Fruit fly (Drosophila melanogaster) whole organism, embryonic: ENCODE measurements around the gene CG8206.

ENCODE experiments used
- Ada2b ChIP-seq: fragments of 200-800 bp; sonication (Bioruptor generic); IDR thresholded peaks from 2 replicates; pipeline ENCODE4 v1.3.6; 2022; ENCODE audit warnings: missing biosample characterization, missing genetic modification characterization
- Antp ChIP-seq: fragments of 200-800 bp; sonication (Bioruptor generic); optimal IDR thresholded peaks from 3 replicates; lab custom pipeline; 2016; ENCODE audit warnings: missing biosample characterization, missing genetic modification characterization
- CG10147 ChIP-seq: fragments of 200-800 bp; sonication (Bioruptor generic); optimal IDR thresholded peaks from 2 replicates; lab custom pipeline; 2019; ENCODE audit warnings: missing biosample characterization, mild to moderate bottlenecking, missing genetic modification characterization, moderate library complexity
- CG10654 ChIP-seq: fragments of 200-800 bp; sonication (Bioruptor generic); optimal IDR thresholded peaks from 2 replicates; lab custom pipeline; 2016; ENCODE audit warnings: missing biosample characterization, missing genetic modification characterization
- CG11398 ChIP-seq: fragments of 200-800 bp; sonication (Bioruptor generic); optimal IDR thresholded peaks from 2 replicates; lab custom pipeline; 2016; ENCODE audit warnings: missing biosample characterization, missing genetic modification characterization
- CG1233 ChIP-seq: fragments of 200-800 bp; sonication (Bioruptor generic); optimal IDR thresholded peaks from 4 replicates; lab custom pipeline; 2018; ENCODE audit warnings: missing biosample characterization, mild to moderate bottlenecking, missing genetic modification characterization
- CG13287 ChIP-seq: fragments of 200-800 bp; sonication (Bioruptor generic); IDR thresholded peaks from 2 replicates; pipeline ENCODE4 v1.3.6; 2022; ENCODE audit warnings: missing biosample characterization, missing genetic modification characterization; ENCODE audit not compliant: partially characterized antibody
- CG15601 ChIP-seq: fragments of 200-800 bp; sonication (Bioruptor generic); optimal IDR thresholded peaks from 3 replicates; lab custom pipeline; 2019; ENCODE audit warnings: missing biosample characterization, mild to moderate bottlenecking, missing genetic modification characterization, moderate library complexity
- CG1602 ChIP-seq: fragments of 200-800 bp; sonication (Bioruptor generic); optimal IDR thresholded peaks from 3 replicates; lab custom pipeline; 2016; ENCODE audit warnings: missing biosample characterization, missing genetic modification characterization
- CG1647 ChIP-seq: fragments of 200-800 bp; sonication (Bioruptor generic); optimal IDR thresholded peaks from 3 replicates; lab custom pipeline; 2016; ENCODE audit warnings: missing biosample characterization, missing genetic modification characterization
- CG17359 ChIP-seq: fragments of 200-800 bp; sonication (Bioruptor generic); optimal IDR thresholded peaks from 3 replicates; lab custom pipeline; 2018; ENCODE audit warnings: missing biosample characterization, mild to moderate bottlenecking, missing genetic modification characterization, moderate library complexity
- CG18262 ChIP-seq: fragments of 200-800 bp; optimal IDR thresholded peaks from 3 replicates; lab custom pipeline; 2019; ENCODE audit warnings: missing biosample characterization, mild to moderate bottlenecking, missing genetic modification characterization, moderate library complexity
- CG18764 ChIP-seq: fragments of 200-800 bp; sonication (Bioruptor generic); optimal IDR thresholded peaks from 3 replicates; lab custom pipeline; 2016; ENCODE audit warnings: missing biosample characterization, missing genetic modification characterization
- CG31224 ChIP-seq: fragments of 200-800 bp; sonication (Bioruptor generic); IDR thresholded peaks from 2 replicates; pipeline ENCODE4 v1.3.6; 2022; ENCODE audit warnings: missing biosample characterization, missing genetic modification characterization
- CG43689 ChIP-seq: fragments of 200-800 bp; sonication (Bioruptor generic); IDR thresholded peaks from 2 replicates; pipeline ENCODE4 v1.3.6; 2022; ENCODE audit warnings: missing biosample characterization, missing genetic modification characterization
- CG4820 ChIP-seq: fragments of 200-800 bp; sonication (Bioruptor generic); optimal IDR thresholded peaks from 3 replicates; lab custom pipeline; 2016; ENCODE audit warnings: missing biosample characterization, missing genetic modification characterization
- CG6854 ChIP-seq: fragments of 200-800 bp; sonication (Bioruptor generic); optimal IDR thresholded peaks from 3 replicates; lab custom pipeline; 2017; ENCODE audit warnings: missing biosample characterization, mild to moderate bottlenecking, missing genetic modification characterization
- CG8478 ChIP-seq: fragments of >200 bp; optimal IDR thresholded peaks from 2 replicates; lab custom pipeline; 2018
- CG9876 ChIP-seq: fragments of 200-800 bp; sonication (Bioruptor generic); optimal IDR thresholded peaks from 2 replicates; lab custom pipeline; 2016; ENCODE audit warnings: missing biosample characterization, missing genetic modification characterization
- CG9932 ChIP-seq: fragments of 200-800 bp; sonication (Bioruptor generic); IDR thresholded peaks from 2 replicates; pipeline ENCODE4 v1.3.6; 2022; ENCODE audit warnings: missing biosample characterization, missing genetic modification characterization
- Chrac-16 ChIP-seq: fragments of 200-800 bp; sonication (Bioruptor generic); optimal IDR thresholded peaks from 3 replicates; lab custom pipeline; 2016; ENCODE audit warnings: missing biosample characterization, missing genetic modification characterization
- Dbx ChIP-seq: fragments of 200-800 bp; sonication (Bioruptor generic); IDR thresholded peaks from 3 replicates; pipeline ENCODE4 v1.3.6; 2022; ENCODE audit warnings: missing biosample characterization, missing genetic modification characterization
- Doc2 ChIP-seq: fragments of 200-800 bp; sonication (Bioruptor generic); IDR thresholded peaks from 2 replicates; pipeline ENCODE4 v1.3.6; 2022; ENCODE audit warnings: missing biosample characterization, missing genetic modification characterization
- GATAe ChIP-seq: fragments of 200-800 bp; sonication (Bioruptor generic); conservative IDR thresholded peaks from 2 replicates; pipeline ENCODE4 v1.3.6; 2022; ENCODE audit warnings: missing biosample characterization, missing genetic modification characterization
- Hr3 ChIP-seq: fragments of 200-800 bp; sonication (Bioruptor generic); optimal IDR thresholded peaks from 3 replicates; lab custom pipeline; 2016; ENCODE audit warnings: missing biosample characterization, missing genetic modification characterization
- Lpt ChIP-seq: fragments of >200 bp; optimal IDR thresholded peaks from 2 replicates; lab custom pipeline; 2018; ENCODE audit warnings: missing biosample characterization, missing genetic modification characterization
- Meics ChIP-seq: fragments of 200-800 bp; sonication (Bioruptor generic); optimal IDR thresholded peaks from 2 replicates; lab custom pipeline; 2017; ENCODE audit warnings: missing biosample characterization, mild to moderate bottlenecking, missing genetic modification characterization
- Sox100B ChIP-seq: fragments of 200-800 bp; sonication (Bioruptor generic); optimal IDR thresholded peaks from 3 replicates; lab custom pipeline; 2018; ENCODE audit warnings: missing biosample characterization, mild to moderate bottlenecking, missing genetic modification characterization
- Usf ChIP-seq: fragments of 200-800 bp; sonication (Bioruptor generic); optimal IDR thresholded peaks from 2 replicates; lab custom pipeline; 2017; ENCODE audit warnings: missing genotype, missing biosample characterization, missing genetic modification characterization
- Xrp1 ChIP-seq: fragments of 200-800 bp; sonication (Bioruptor generic); IDR thresholded peaks from 2 replicates; pipeline ENCODE4 v1.3.6; 2022; ENCODE audit warnings: missing biosample characterization, missing genetic modification characterization
- ase ChIP-seq: fragments of 200-800 bp; sonication (Bioruptor generic); IDR thresholded peaks from 3 replicates; pipeline ENCODE4 v1.3.6; 2022; ENCODE audit warnings: missing biosample characterization, missing genetic modification characterization
- br ChIP-seq: fragments of >200 bp; optimal IDR thresholded peaks from 2 replicates; lab custom pipeline; 2017
- btn ChIP-seq: fragments of 200-800 bp; sonication (Bioruptor generic); optimal IDR thresholded peaks from 2 replicates; lab custom pipeline; 2016; ENCODE audit warnings: missing biosample characterization, missing genetic modification characterization
- cg ChIP-seq: fragments of 200-800 bp; sonication (Bioruptor generic); optimal IDR thresholded peaks from 3 replicates; lab custom pipeline; 2019; ENCODE audit warnings: missing biosample characterization, mild to moderate bottlenecking, missing genetic modification characterization, moderate library complexity
- corto ChIP-seq: fragments of 200-800 bp; sonication (Bioruptor generic); optimal IDR thresholded peaks from 2 replicates; lab custom pipeline; 2016; ENCODE audit warnings: missing biosample characterization, mild to moderate bottlenecking, missing genetic modification characterization, moderate library complexity
- crc ChIP-seq: fragments of 200-800 bp; sonication (Bioruptor generic); optimal IDR thresholded peaks from 2 replicates; lab custom pipeline; 2016; ENCODE audit warnings: missing biosample characterization, missing genetic modification characterization
- fru ChIP-seq: fragments of >200 bp; optimal IDR thresholded peaks from 2 replicates; lab custom pipeline; 2017
- gcm2 ChIP-seq: fragments of 200-800 bp; sonication (Bioruptor generic); optimal IDR thresholded peaks from 2 replicates; lab custom pipeline; 2016; ENCODE audit warnings: missing biosample characterization, missing genetic modification characterization
- grn ChIP-seq: fragments of 200-800 bp; sonication (Bioruptor generic); optimal IDR thresholded peaks from 3 replicates; lab custom pipeline; 2017; ENCODE audit warnings: missing biosample characterization, missing genetic modification characterization
- gsb-n ChIP-seq: fragments of 200-800 bp; sonication (Bioruptor generic); optimal IDR thresholded peaks from 3 replicates; lab custom pipeline; 2018; ENCODE audit warnings: missing biosample characterization, mild to moderate bottlenecking, missing genetic modification characterization
- jigr1 ChIP-seq: fragments of 200-800 bp; sonication (Bioruptor generic); IDR thresholded peaks from 3 replicates; pipeline ENCODE4 v1.3.6; 2022; ENCODE audit warnings: missing biosample characterization, missing genetic modification characterization
- lab ChIP-seq: fragments of 200-800 bp; sonication (Bioruptor generic); optimal IDR thresholded peaks from 3 replicates; lab custom pipeline; 2017; ENCODE audit warnings: missing biosample characterization, missing genetic modification characterization, mild to moderate bottlenecking, moderate library complexity, missing genetic modification reagents
- lola ChIP-seq, 3 experiments: fragments of >200 bp in 2 of 3; fragments of 200-800 bp in 1 of 3; sonication (Bioruptor generic) in 1 of 3; optimal IDR thresholded peaks; 2 replicates each; lab custom pipeline; 2017 to 2019; ENCODE audit warnings: missing biosample characterization in 3 of 3, missing genetic modification characterization in 3 of 3, mild to moderate bottlenecking in 1 of 3, moderate library complexity in 1 of 3
- onecut ChIP-seq: fragments of 200-800 bp; sonication (Bioruptor generic); IDR thresholded peaks from 2 replicates; pipeline ENCODE4 v1.3.6; 2022; ENCODE audit warnings: missing biosample characterization, missing genetic modification characterization
- psq ChIP-seq: fragments of 200-800 bp; sonication (Bioruptor generic); optimal IDR thresholded peaks from 2 replicates; lab custom pipeline; 2017; ENCODE audit warnings: missing biosample characterization, missing genetic modification characterization
- pum ChIP-seq: fragments of 200-800 bp; sonication (Bioruptor generic); optimal IDR thresholded peaks from 2 replicates; lab custom pipeline; 2016; ENCODE audit warnings: missing biosample characterization, missing genetic modification characterization
- schlank ChIP-seq: fragments of 200-800 bp; sonication (Bioruptor generic); optimal IDR thresholded peaks from 2 replicates; lab custom pipeline; 2018; ENCODE audit warnings: missing biosample characterization, mild to moderate bottlenecking, missing genetic modification characterization
- slbo ChIP-seq: fragments of 200-800 bp; sonication (Bioruptor generic); IDR thresholded peaks from 2 replicates; pipeline ENCODE4 v1.3.6; 2022; ENCODE audit warnings: missing biosample characterization, missing genetic modification characterization
- sob ChIP-seq: fragments of 200-800 bp; sonication (Bioruptor generic); IDR thresholded peaks from 2 replicates; pipeline ENCODE4 v1.3.6; 2022; ENCODE audit warnings: missing biosample characterization, missing genetic modification characterization
- tgo ChIP-seq: fragments of 200-800 bp; sonication (Bioruptor generic); IDR thresholded peaks from 3 replicates; pipeline ENCODE4 v1.3.6; 2022; ENCODE audit warnings: missing biosample characterization, missing genetic modification characterization
- ttk ChIP-seq: fragments of 200-800 bp; sonication (Bioruptor generic); IDR thresholded peaks from 2 replicates; pipeline ENCODE4 v2.1.2; 2022; ENCODE audit warnings: missing biosample characterization, missing genetic modification characterization
- usp ChIP-seq: fragments of >200 bp; optimal IDR thresholded peaks from 2 replicates; lab custom pipeline; 2017; ENCODE audit warnings: missing biosample characterization, missing genetic modification characterization
- vvl ChIP-seq: fragments of 200-800 bp; sonication (Bioruptor generic); IDR thresholded peaks from 2 replicates; pipeline ENCODE4 v1.3.6; 2022; ENCODE audit warnings: missing biosample characterization, missing genetic modification characterization

The CG8206 gene

dm6 chrX:15709984-15710750 lies 28.9 kb upstream of the CG8206 start, which contains the start of the genes CG9281 and CG15601 (continued):
- TF ChIP-seq CG13287 = peak; percentile 20; the same call in 1 of the 2 replicates
- TF ChIP-seq ttk (GFP tag; lab: Robert Waterston, UW) = no peak
- no peak for TF ChIP-seq Doc2
- TF ChIP-seq jigr1 (GFP tag; lab: Robert Waterston, UW) = no peak
- TF ChIP-seq Lpt (GFP tag; lab: Kevin White, UChicago) = no peak
- no peak for TF ChIP-seq CG4820 (GFP tag; lab: Kevin White, UChicago)
- TF ChIP-seq pum = no peak
- TF ChIP-seq Chrac-16 = no peak
- TF ChIP-seq CG6854 (GFP tag; lab: Kevin White, UChicago) = no peak
- no peak for TF ChIP-seq grn (GFP tag; lab: Kevin White, UChicago)
- TF ChIP-seq crc (GFP tag; lab: Kevin White, UChicago) = no peak
- TF ChIP-seq CG1602 = no peak
- TF ChIP-seq CG31224 = no peak
- TF ChIP-seq Hr3 = no peak
- TF ChIP-seq psq = no peak
- no peak for TF ChIP-seq CG18262 (tag; lab: Kevin White, UChicago)
- TF ChIP-seq lab (GFP tag; lab: Kevin White, UChicago) = no peak
- no peak for TF ChIP-seq corto (GFP tag; lab: Kevin White, UChicago)
- peak; percentile 33 for TF ChIP-seq CG9932
- TF ChIP-seq Usf (GFP tag; lab: Kevin White, UChicago) = no peak
- no peak for TF ChIP-seq Sox100B (GFP tag; lab: Kevin White, UChicago)
- TF ChIP-seq lola (GFP tag; optimal IDR thresholded peaks at IDR 0.05; lab: Kevin White, UChicago) = no peak
- no peak for TF ChIP-seq CG1233 (GFP tag; lab: Kevin White, UChicago)
- no peak for TF ChIP-seq CG43689 (GFP tag; lab: Robert Waterston, UW)
- peak; percentile 93 for TF ChIP-seq cg (GFP tag; lab: Kevin White, UChicago)
- TF ChIP-seq Ada2b (GFP tag; lab: Robert Waterston, UW) = no peak
- TF ChIP-seq Dbx (GFP tag; lab: Robert Waterston, UW) = no peak
- TF ChIP-seq Antp = no peak
- no peak for TF ChIP-seq usp
- peak; percentile 93 for TF ChIP-seq CG8478 (lab: Kevin White, UChicago)
- no peak for TF ChIP-seq btn (GFP tag; lab: Kevin White, UChicago)
- TF ChIP-seq CG11398 (GFP tag; lab: Kevin White, UChicago) = no peak
- TF ChIP-seq CG15601 (tag; lab: Kevin White, UChicago) = peak; percentile 63
- no peak for TF ChIP-seq GATAe (GFP tag; lab: Robert Waterston, UW)
- TF ChIP-seq br (lab: Kevin White, UChicago) = no peak
- TF ChIP-seq ase (GFP tag; lab: Robert Waterston, UW) = no peak
- no peak for TF ChIP-seq gcm2 (GFP tag; lab: Kevin White, UChicago)
- no peak for TF ChIP-seq CG10147 (GFP tag; lab: Kevin White, UChicago)
- TF ChIP-seq tgo = no peak
- TF ChIP-seq slbo (GFP tag; lab: Robert Waterston, UW) = peak; percentile 43
- TF ChIP-seq Xrp1 (GFP tag; lab: Robert Waterston, UW) = no peak
- peak; percentile 42; the same call in 1 of the 2 replicates for TF ChIP-seq sob (GFP tag; lab: Robert Waterston, UW)
- TF ChIP-seq fru (lab: Kevin White, UChicago) = no peak
- TF ChIP-seq CG17359 (tag; lab: Kevin White, UChicago) = no peak
- TF ChIP-seq vvl (GFP tag; lab: Robert Waterston, UW) = no peak
- no peak for TF ChIP-seq CG1647 (GFP tag; lab: Kevin White, UChicago)
- no peak for TF ChIP-seq CG9876 (GFP tag; lab: Kevin White, UChicago)
- TF ChIP-seq onecut (GFP tag; lab: Robert Waterston, UW) = peak; percentile 86
- no peak for TF ChIP-seq CG10654 (GFP tag; lab: Kevin White, UChicago)
- TF ChIP-seq schlank (tag; lab: Kevin White, UChicago) = no peak
- TF ChIP-seq Meics (GFP tag; lab: Kevin White, UChicago) = peak; percentile 25
- no peak for TF ChIP-seq gsb-n (tag; lab: Kevin White, UChicago)
- TF ChIP-seq CG18764 (GFP tag; lab: Kevin White, UChicago) = no peak
